Worm (Caenorhabditis elegans) whole organism, mixed stage, embryonic: ENCODE results near the gene C18H9.6.

Experiments
- nhr-12 ChIP-seq: fragments of 150-350 bp; optimal IDR thresholded peaks from 2 replicates; lab custom pipeline; 2014; ENCODE audit warnings: missing biosample characterization, missing genetic modification characterization
- nhr-237 ChIP-seq: fragments of 150-350 bp; optimal IDR thresholded peaks from 2 replicates; lab custom pipeline; 2014; ENCODE audit warnings: missing biosample characterization, missing genetic modification characterization
- snpc-4 ChIP-seq: fragments of 150-350 bp; optimal IDR thresholded peaks from 2 replicates; lab custom pipeline; 2014; ENCODE audit warnings: missing biosample characterization, missing genetic modification characterization
- sptf-1 ChIP-seq: sonication (generic microtip); optimal IDR thresholded peaks from 2 replicates; lab custom pipeline; 2017; ENCODE audit warnings: mild to moderate bottlenecking, missing genetic modification characterization, moderate library complexity, missing compliant biosample characterization

DNA sequence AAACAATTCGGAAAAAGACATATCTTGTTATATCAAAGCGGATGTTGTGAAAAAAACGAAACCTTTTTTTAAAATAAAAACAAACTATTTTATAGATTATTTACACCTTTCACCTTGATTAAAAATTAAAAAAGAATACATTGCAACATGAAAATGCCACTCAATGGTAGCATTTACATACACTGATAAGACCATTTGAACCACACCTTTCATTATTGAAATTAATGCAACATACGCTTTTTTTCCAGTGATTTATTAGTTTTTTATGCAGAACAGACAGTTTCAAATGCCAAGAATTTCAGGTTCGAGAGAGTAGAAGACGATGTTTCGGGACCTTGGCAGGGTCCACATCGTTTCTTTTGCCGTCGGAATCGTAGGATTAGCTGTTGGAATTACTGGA is 34.8 kb downstream of the C18H9.6 start, which contains the start of gene T19D12.1:
- TF ChIP-seq nhr-12 (tag; lab: Kevin White, UChicago) (no peak), snpc-4 (tag; lab: Kevin White, UChicago) (no peak), sptf-1 (no peak), nhr-237 (tag; lab: Kevin White, UChicago) (no peak)
